Fruit fly (Drosophila melanogaster): ENCODE data around the gene PQBP1.

Gene PQBP1

dm6 chr3R:25064907-25065841 lies at the start of gene PQBP1, which contains the start of gene veli:
Gene PQBP1 (plus strand): TSS chr3R:25065791.
Gene veli (minus strand): TSS chr3R:25065591.
- TF ChIP-seq CG17801 (GFP tag; optimal IDR thresholded peaks at IDR 0.05; ENCODE audit: partially characterized antibody): peak; percentile 39

- TF ChIP-seq CG17801 (GFP tag; optimal IDR thresholded peaks at IDR 0.05; ENCODE audit: partially characterized antibody): no peak
These were observed 42.5 kb upstream of the PQBP1 start, which contains the start of gene beta4GalT7 for dm6 chr3R:25023056-25023455. Gene beta4GalT7 (plus strand): TSS chr3R:25023256.

- TF ChIP-seq CG17801 (GFP tag; optimal IDR thresholded peaks at IDR 0.05; ENCODE audit: partially characterized antibody): peak; percentile 93
These were observed 40.6 kb upstream of the PQBP1 start, which contains the start of the genes EMC6 and Hr96 for dm6 chr3R:25024895-25025557. Gene EMC6 (minus strand): TSS chr3R:25025017. Gene Hr96 (plus strand): TSS chr3R:25025235.

dm6 chr3R:25027281-25028219 lies 38.0 kb upstream of the PQBP1 start:
- no peak for TF ChIP-seq CG17801 (GFP tag; optimal IDR thresholded peaks at IDR 0.05; ENCODE audit: partially characterized antibody)

dm6 chr3R:25032686-25033085 lies 32.9 kb upstream of the PQBP1 start:
- no peak for TF ChIP-seq CG17801 (GFP tag; optimal IDR thresholded peaks at IDR 0.05; ENCODE audit: partially characterized antibody)

- peak; percentile 35 for TF ChIP-seq CG17801 (GFP tag; optimal IDR thresholded peaks at IDR 0.05; ENCODE audit: partially characterized antibody)
These were observed 32.4 kb upstream of the PQBP1 start, which contains the start of gene Smg6 for dm6 chr3R:25033142-25033586. Gene Smg6 (minus strand): TSS chr3R:25033465.

- no peak for TF ChIP-seq CG17801 (GFP tag; optimal IDR thresholded peaks at IDR 0.05; ENCODE audit: partially characterized antibody)
These were observed 28.9 kb upstream of the PQBP1 start, which contains the start of gene CG31115 for dm6 chr3R:25036644-25037043. Gene CG31115 (plus strand): TSS chr3R:25036944.

dm6 chr3R:25039028-25039476 lies 26.5 kb upstream of the PQBP1 start, which contains the start of the genes Ythdf and bai:
Gene Ythdf (minus strand): TSS chr3R:25039249.
Gene bai (plus strand): TSS chr3R:25039374.
- TF ChIP-seq CG17801 (GFP tag; optimal IDR thresholded peaks at IDR 0.05; ENCODE audit: partially characterized antibody): peak; percentile 15

- no peak for TF ChIP-seq CG17801 (GFP tag; optimal IDR thresholded peaks at IDR 0.05; ENCODE audit: partially characterized antibody)
These were observed 20.6 kb upstream of the PQBP1 start, which contains the start of gene 5PtaseI for dm6 chr3R:25044816-25045551. Gene 5PtaseI (minus strand): TSS chr3R:25045151.

dm6 chr3R:25046023-25046422 lies 19.6 kb upstream of the PQBP1 start, which contains the start of gene CG11786:
Gene CG11786 (plus strand): TSS chr3R:25046323.
- no peak for TF ChIP-seq CG17801 (GFP tag; optimal IDR thresholded peaks at IDR 0.05; ENCODE audit: partially characterized antibody)

- peak; percentile 38 for TF ChIP-seq CG17801 (GFP tag; optimal IDR thresholded peaks at IDR 0.05; ENCODE audit: partially characterized antibody)
These were observed 18.1 kb upstream of the PQBP1 start, which contains the start of gene CG11790 for dm6 chr3R:25047504-25047903. Gene CG11790 (plus strand): TSS chr3R:25047706.

- TF ChIP-seq CG17801 (GFP tag; optimal IDR thresholded peaks at IDR 0.05; ENCODE audit: partially characterized antibody): no peak
These were observed 16.2 kb upstream of the PQBP1 start, which contains the start of gene CG11791 for dm6 chr3R:25049383-25049741. Gene CG11791 (plus strand): TSS chr3R:25049616.

All from ovary, adult (tissue).